Fruit fly (Drosophila melanogaster) whole organism, wandering third instar larva: ENCODE data around the gene alpha-Man-IIb.

Experiments
- Abd-B ChIP-seq: fragments of >200 bp; optimal IDR thresholded peaks from 2 replicates; lab custom pipeline; 2017; ENCODE audit warnings: missing biosample characterization, missing genetic modification characterization
- fru ChIP-seq: fragments of 200-800 bp; sonication (Bioruptor generic); optimal IDR thresholded peaks from 3 replicates; lab custom pipeline; 2016; ENCODE audit warnings: missing biosample characterization, mild to moderate bottlenecking, missing genetic modification characterization

DNA sequence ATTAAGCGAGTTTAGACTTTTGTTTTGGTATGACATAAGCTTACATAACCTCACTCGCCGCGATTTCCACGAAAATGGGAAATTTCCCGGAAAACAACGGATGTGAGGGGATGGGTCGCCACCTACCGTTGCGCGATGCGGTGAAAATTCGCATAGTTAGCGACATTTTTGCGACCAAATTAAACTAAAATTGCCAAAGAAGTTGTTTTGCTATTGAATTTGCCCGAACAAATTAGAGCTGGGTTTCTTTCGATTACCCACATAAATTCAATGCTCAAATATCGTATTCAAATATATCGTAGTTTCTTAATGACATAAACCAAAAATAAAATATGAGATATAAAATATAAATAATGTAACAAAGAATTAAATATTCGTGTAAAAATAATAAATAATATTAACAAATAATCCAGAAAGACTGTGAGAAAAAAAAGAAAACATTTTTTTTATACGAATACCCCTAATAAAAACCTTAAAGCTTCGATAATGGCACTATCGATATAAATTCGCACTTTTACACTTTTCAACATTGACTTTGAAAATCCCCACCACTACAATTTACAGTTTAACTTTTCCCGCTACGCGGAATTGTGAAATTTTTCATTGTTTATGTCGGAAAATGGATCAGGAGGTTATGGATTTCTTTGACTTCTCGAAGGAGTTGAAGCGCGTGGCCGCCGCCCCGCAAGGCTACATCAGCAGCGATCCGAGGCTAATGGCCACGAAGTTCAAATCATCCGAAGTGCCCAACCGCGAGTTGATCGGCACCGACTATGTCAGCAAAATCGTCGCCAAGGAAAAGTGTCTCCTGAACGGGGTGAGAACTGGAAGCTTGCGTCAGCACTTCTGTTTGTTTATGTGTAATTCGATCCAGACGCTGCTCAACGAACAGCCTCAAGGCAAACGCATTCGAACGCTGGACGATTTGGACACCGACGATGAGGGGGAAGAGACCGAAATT is 33.1 kb downstream of the alpha-Man-IIb start, which contains the start of the genes ND-23 and spn-E:
- TF ChIP-seq fru: no peak
- TF ChIP-seq Abd-B (GFP tag; lab: Kevin White, UChicago): no peak
